Worm (Caenorhabditis elegans): ENCODE results near the gene unc-112.

The unc-112 gene

DNA sequence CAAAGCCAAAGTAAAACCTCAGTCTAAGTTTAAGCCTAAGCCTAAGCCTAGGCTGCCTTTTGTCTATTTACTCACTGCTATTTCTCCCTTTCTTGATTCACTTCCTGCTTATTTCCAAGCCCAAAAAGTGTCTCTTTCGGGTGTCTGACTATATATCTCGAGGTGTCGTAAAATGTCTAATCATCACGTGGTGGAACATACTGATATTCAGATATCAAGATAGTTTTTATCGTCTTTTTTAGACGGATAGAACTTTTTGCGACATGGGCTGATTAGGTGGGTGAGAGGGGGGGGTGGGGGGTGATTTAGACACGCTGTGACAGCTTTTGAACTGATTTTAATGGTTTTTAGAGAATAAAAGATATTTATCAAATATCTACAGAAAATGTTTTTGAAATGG lies 39.5 kb downstream of the unc-112 start:
- peak in 1 of 2 experiments; percentile 36 for TF ChIP-seq mdl-1 (tag; optimal IDR thresholded peaks at IDR 0.05)
- no peak for TF ChIP-seq pha-4 (GFP tag; IDR thresholded peaks at IDR 0.05)
- TF ChIP-seq pha-4 (tag; optimal IDR thresholded peaks at IDR 0.05), result no peak
- no peak for TF ChIP-seq nhr-237 (tag; optimal IDR thresholded peaks at IDR 0.05)
- peak; percentile 5 for TF ChIP-seq nhr-28 (tag; optimal IDR thresholded peaks at IDR 0.05)
- TF ChIP-seq hlh-30 (tag; optimal IDR thresholded peaks at IDR 0.05; ENCODE audit: insufficient read depth), result peak; percentile 62

DNA sequence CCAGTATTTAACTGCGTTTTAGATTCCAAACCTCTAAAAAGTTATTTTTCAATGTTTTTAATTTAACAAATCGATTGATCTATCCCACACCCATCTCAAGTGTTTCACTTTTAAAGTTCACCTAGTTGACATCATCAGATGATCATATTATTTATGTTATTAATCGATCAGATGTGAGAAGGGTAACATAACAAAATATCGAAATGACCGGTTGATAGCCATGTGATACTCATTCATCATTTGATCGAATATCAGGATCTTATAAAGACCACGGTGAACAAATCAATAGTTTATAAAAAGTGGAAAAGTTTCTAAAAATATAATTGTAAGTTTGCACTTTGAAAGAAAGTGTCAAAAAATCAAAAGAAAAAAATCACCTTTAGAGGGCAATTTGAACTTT lies 40.8 kb downstream of the unc-112 start:
- TF ChIP-seq F49E8.2 (tag; optimal IDR thresholded peaks at IDR 0.05; ENCODE audit: borderline replicate concordance) (no peak), F37D6.2 (tag; optimal IDR thresholded peaks at IDR 0.05) (no peak), hlh-30 (tag; optimal IDR thresholded peaks at IDR 0.05; ENCODE audit: insufficient read depth) (peak; percentile 70), nhr-28 (tag; optimal IDR thresholded peaks at IDR 0.05) (peak; percentile 20), php-3 (GFP tag; IDR thresholded peaks at IDR 0.05) (no peak), mep-1 (tag; optimal IDR thresholded peaks at IDR 0.05) (no peak), lim-7 (GFP tag; IDR thresholded peaks at IDR 0.05) (no peak)

DNA sequence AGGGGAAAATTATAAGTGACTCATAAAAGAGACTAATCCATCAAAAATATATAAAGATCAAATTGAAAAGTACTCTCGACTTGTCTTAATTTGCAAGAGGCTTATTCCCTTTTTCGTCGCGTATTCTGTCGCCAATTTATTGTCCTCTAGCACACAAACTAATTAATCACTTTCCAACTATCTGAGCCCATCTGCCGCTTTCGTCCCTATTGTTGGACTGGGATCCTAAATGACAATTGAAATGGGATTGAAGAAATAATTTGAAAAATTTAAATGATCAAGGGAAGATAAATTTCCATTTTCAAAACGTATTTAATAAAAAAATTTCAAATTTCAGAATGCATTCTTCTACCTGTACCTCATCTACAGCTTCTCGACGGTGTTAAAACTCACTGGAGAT lies 45.8 kb downstream of the unc-112 start:
- no peak for TF ChIP-seq ceh-62 (tag; optimal IDR thresholded peaks at IDR 0.05)
- TF ChIP-seq aha-1 (tag), result no peak
- TF ChIP-seq F37D6.2 (tag; optimal IDR thresholded peaks at IDR 0.05), result no peak
- no peak for TF ChIP-seq nhr-111 (GFP tag; optimal IDR thresholded peaks at IDR 0.05)
- TF ChIP-seq tag-97 (GFP tag; IDR thresholded peaks at IDR 0.05), result no peak
- no peak for TF ChIP-seq F44E2.7 (GFP tag; IDR thresholded peaks at IDR 0.05)
- no peak for TF ChIP-seq lsy-2 (tag; optimal IDR thresholded peaks at IDR 0.05)

DNA sequence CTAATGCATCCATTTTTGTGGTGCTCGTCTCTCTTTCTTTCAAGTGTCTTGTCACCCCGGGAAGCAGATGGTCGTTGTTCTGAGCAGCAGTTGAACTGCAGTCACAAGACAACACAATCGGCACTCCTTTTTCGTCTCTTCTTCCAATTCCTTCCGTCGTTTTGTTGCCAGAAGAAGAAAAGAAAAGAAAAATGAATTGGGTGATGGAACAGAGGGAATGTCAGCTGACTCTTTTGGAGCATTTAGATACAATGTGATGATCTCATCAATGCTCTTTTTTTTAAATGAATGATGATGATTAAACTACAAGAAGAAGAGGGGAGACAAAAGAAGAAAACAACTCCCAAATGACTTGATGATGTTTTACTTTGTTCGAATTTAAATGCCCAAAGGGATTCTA lies 46.5 kb downstream of the unc-112 start:
- TF ChIP-seq hlh-30 (tag; optimal IDR thresholded peaks at IDR 0.05; ENCODE audit: insufficient read depth) (peak; percentile 51), ceh-20 (GFP tag; IDR thresholded peaks at IDR 0.05) (peak; percentile 62), madf-5 (GFP tag; IDR thresholded peaks at IDR 0.05) (no peak), lsy-2 (tag; optimal IDR thresholded peaks at IDR 0.05) (peak; percentile 11 to 47), nhr-76 (tag; optimal IDR thresholded peaks at IDR 0.05) (no peak), nhr-25 (tag; optimal IDR thresholded peaks at IDR 0.05; ENCODE audit: borderline replicate concordance, insufficient read depth) (no peak)

DNA sequence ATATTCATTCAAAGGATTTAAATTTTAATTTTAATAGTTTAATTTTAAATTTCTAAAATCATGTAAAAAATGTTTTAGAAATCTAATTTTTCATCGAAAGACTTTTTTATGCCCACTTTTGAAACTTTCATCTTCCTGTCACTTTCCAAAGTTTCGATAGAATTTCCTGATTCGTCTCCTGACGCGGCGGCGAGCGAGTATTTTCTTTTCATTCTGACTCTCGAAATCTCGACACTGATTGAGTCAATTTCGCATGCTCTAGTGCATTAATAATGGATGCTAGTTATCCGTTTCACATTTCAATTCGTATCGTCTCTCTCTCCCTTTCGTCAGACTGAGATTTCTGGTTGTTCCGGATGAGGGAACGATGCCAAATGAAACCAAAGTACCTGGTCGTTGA lies 47.6 kb downstream of the unc-112 start:
- TF ChIP-seq mxl-2 (GFP tag; conservative IDR thresholded peaks at IDR 0.05), result no peak
- TF ChIP-seq fkh-10 (GFP tag; optimal IDR thresholded peaks at IDR 0.05), result peak; percentile 63

DNA sequence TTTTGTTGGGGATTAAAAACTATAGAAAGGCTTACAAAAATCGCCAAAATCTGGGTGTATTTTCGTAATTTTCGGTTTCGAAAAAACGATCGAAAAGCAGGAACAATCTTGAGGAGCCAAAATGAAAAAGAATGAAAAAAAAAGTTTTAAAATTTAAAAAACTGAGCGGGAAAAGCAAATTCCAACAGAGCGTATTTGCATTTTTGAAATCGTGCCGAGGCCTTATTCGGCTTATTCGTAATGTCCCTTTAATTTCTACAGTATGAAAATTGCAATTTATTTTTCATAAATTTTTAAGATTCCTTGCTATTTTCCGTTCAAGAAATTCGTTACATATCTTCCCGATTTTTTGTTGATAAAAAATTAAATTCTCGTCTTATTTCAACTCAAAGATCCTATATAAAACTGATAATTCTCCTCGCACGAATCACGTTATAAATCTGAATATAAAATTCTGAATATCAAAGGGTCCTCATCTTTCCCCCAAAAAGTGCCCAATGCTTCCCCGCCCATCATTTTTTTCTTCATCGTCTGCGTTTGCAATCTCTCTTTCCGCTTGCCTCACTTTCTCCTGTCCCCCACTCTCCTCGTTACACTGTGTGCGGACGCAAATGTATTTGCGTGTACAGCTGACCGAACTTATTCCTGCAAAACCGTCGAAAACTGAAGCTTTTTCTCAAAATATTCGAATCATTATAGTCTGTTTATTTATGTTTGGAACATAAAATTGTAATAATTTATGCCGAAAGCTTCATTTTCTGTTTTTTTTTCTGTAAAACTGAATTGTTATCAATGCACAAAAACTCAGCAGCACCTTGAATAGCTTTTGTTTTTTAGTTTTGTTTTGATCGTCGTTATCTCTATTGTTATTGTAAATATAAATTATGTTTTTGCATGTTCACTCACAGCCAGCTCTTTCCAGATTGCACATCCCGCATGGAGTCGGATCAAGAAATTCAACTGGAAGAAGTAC lies 50.4 kb downstream of the unc-112 start, which contains the start of the genes rfc-1 and pmp-3:
Gene rfc-1 (minus strand): TSS at position 163 of the 973 bp plus-strand sequence.
Gene pmp-3 (plus strand): TSS at position 923 of the 973 bp plus-strand sequence.
- TF ChIP-seq lin-39 (tag; optimal IDR thresholded peaks at IDR 0.05), result no peak
- no peak for TF ChIP-seq vab-7 (GFP tag; IDR thresholded peaks at IDR 0.05)
- no peak for TF ChIP-seq cey-2 (tag; optimal IDR thresholded peaks at IDR 0.05; ENCODE audit: borderline replicate concordance, insufficient read depth)
- no peak for TF ChIP-seq daf-16 (GFP tag; optimal IDR thresholded peaks at IDR 0.05)
- TF ChIP-seq daf-16 (tag; optimal IDR thresholded peaks at IDR 0.05), result peak; percentile 6
- no peak for TF ChIP-seq F10B5.3 (tag; optimal IDR thresholded peaks at IDR 0.05)
- peak; percentile 11 for TF ChIP-seq hlh-30 (tag; optimal IDR thresholded peaks at IDR 0.05; ENCODE audit: insufficient read depth)
- no peak for TF ChIP-seq zip-2 (tag; optimal IDR thresholded peaks at IDR 0.05)
- TF ChIP-seq madf-9 (GFP tag; conservative IDR thresholded peaks at IDR 0.05), result no peak
- TF ChIP-seq mes-2 (tag; optimal IDR thresholded peaks at IDR 0.05; ENCODE audit: poor library complexity, severe bottlenecking), result peak; percentile 61
- no peak for TF ChIP-seq ztf-7 (tag; optimal IDR thresholded peaks at IDR 0.05)
- no peak for TF ChIP-seq mxl-3 (GFP tag; optimal IDR thresholded peaks at IDR 0.05)
- TF ChIP-seq unc-130 (GFP tag; optimal IDR thresholded peaks at IDR 0.05), result peak; percentile 48
- no peak for TF ChIP-seq F26F4.8 (GFP tag; conservative IDR thresholded peaks at IDR 0.05)
- TF ChIP-seq ceh-28 (tag; optimal IDR thresholded peaks at IDR 0.05), result no peak
- peak; percentile 54 for TF ChIP-seq nhr-6 (tag; optimal IDR thresholded peaks at IDR 0.05)
- TF ChIP-seq lin-1 (GFP tag; IDR thresholded peaks at IDR 0.05), result no peak
- TF ChIP-seq hlh-11 (tag; optimal IDR thresholded peaks at IDR 0.05), result peak; percentile 41
- peak; percentile 10 for TF ChIP-seq mep-1 (tag; optimal IDR thresholded peaks at IDR 0.05)

All from whole organism, L4 larva.